Fruit fly (Drosophila melanogaster): ENCODE measurements around the gene CG43861.

- TF ChIP-seq kay (GFP tag; ENCODE audit: borderline replicate concordance) (no peak), ovo (GFP tag; optimal IDR thresholded peaks at IDR 0.05) (no peak), Crg-1 (GFP tag; optimal IDR thresholded peaks at IDR 0.05) (no peak), CG12768 (GFP tag; optimal IDR thresholded peaks at IDR 0.05) (no peak), Hr96 (GFP tag; optimal IDR thresholded peaks at IDR 0.05) (no peak), CG7045 (GFP tag; optimal IDR thresholded peaks at IDR 0.05) (no peak), bab1 (GFP tag; optimal IDR thresholded peaks at IDR 0.05) (no peak), CG7101 (tag; optimal IDR thresholded peaks at IDR 0.05) (no peak), pad (GFP tag; optimal IDR thresholded peaks at IDR 0.05) (no peak), tj (GFP tag; optimal IDR thresholded peaks at IDR 0.05) (no peak), CG33017 (tag; optimal IDR thresholded peaks at IDR 0.05) (no peak), Clk (GFP tag; optimal IDR thresholded peaks at IDR 0.05) (no peak), CG11617 (GFP tag; optimal IDR thresholded peaks at IDR 0.05) (no peak)
Measured at dm6 chr2L:19943112-19943511, 74.0 kb downstream of the CG43861 start.

Measured in whole organism, adult.